Fruit fly (Drosophila melanogaster): ENCODE data around the gene lilli.

DNA sequence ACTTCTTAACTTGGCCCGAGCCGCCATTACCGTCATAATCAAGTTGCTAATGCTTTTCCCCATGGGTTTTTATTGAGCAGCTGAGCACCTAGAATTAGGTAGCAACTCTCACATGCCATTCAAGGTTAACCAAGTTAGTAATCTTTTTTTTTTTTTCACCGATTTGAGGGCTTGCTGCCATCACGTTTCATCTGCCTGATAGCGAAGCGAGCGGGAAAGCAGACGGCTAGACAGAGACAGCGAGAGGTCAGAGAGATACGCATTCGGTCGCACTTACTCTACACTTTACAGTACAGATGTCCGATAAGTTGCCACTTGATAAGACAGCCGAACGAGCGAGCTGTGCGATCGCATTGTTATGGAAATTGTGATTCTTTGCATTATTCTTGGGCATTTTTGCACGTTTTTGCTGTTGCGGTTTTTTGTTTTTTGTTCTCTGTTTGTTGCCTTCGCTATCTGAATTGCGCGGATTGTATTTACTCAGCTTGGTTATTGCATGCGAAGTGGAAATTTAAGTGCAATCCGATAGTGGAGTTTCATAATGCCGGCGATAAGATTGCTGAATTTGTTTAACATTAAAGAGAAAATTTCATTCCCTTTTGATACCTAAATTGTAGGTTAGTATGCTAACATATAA is 14.8 kb downstream of the lilli start:
- TF ChIP-seq Hr96 (GFP tag; optimal IDR thresholded peaks at IDR 0.05) (no peak), CG14711 (tag; optimal IDR thresholded peaks at IDR 0.05) (no peak), ovo (GFP tag; optimal IDR thresholded peaks at IDR 0.05) (no peak), cnc (optimal IDR thresholded peaks at IDR 0.05) (no peak), tj (GFP tag; optimal IDR thresholded peaks at IDR 0.05) (peak; percentile 84), pad (GFP tag; optimal IDR thresholded peaks at IDR 0.05) (no peak), CG12768 (GFP tag; optimal IDR thresholded peaks at IDR 0.05) (peak; percentile 31), CG1620 (GFP tag; optimal IDR thresholded peaks at IDR 0.05) (no peak), Mnt (GFP tag; optimal IDR thresholded peaks at IDR 0.05) (peak; percentile 3), bab1 (GFP tag; optimal IDR thresholded peaks at IDR 0.05) (no peak), cic (GFP tag; optimal IDR thresholded peaks at IDR 0.05) (peak; percentile 62), CG7045 (GFP tag; optimal IDR thresholded peaks at IDR 0.05) (no peak), CG7101 (tag; optimal IDR thresholded peaks at IDR 0.05) (no peak), CG33017 (tag; optimal IDR thresholded peaks at IDR 0.05) (no peak)
